Worm (Caenorhabditis elegans) whole organism, L4 larva: Measurements from ENCODE around the gene best-18.
A peak's percentile ranks its signal among the peaks of the same experiment; 100 is the strongest.

Source experiments
- D1046.2 ChIP-seq: fragments of 200-800 bp; sonication (Bioruptor generic); IDR thresholded peaks from 2 replicates; pipeline ENCODE4 v1.3.6; 2022; ENCODE audit warnings: missing genetic modification characterization, missing compliant biosample characterization
- T20F7.1 ChIP-seq: fragments of 200-800 bp; sonication (Bioruptor generic); optimal IDR thresholded peaks from 2 replicates; lab custom pipeline; 2018; ENCODE audit warnings: mild to moderate bottlenecking, missing genetic modification characterization, missing compliant biosample characterization
- Y105C5A.15 ChIP-seq: fragments of 200-800 bp; sonication (Bioruptor generic); IDR thresholded peaks from 2 replicates; pipeline ENCODE4 v1.3.6; 2022; ENCODE audit warnings: missing genetic modification characterization, missing compliant biosample characterization
- Y5F2A.4 ChIP-seq: fragments of 200-800 bp; sonication (Bioruptor generic); optimal IDR thresholded peaks from 2 replicates; lab custom pipeline; 2018; ENCODE audit warnings: mild to moderate bottlenecking, missing genetic modification characterization, missing compliant biosample characterization
- aha-1 ChIP-seq: fragments of 150-350 bp; peaks from one replicate; lab custom pipeline; 2014; ENCODE audit warnings: missing biosample characterization, missing genetic modification characterization
- aly-2 ChIP-seq: sonication (generic microtip); optimal IDR thresholded peaks from 2 replicates; lab custom pipeline; 2018; ENCODE audit warnings: missing biosample characterization, missing genetic modification characterization
- ama-1 ChIP-seq: fragments of 150-350 bp; optimal IDR thresholded peaks from 2 replicates; lab custom pipeline; 2014; ENCODE audit warnings: inconsistent platforms, mixed read lengths
- arid-1 ChIP-seq: fragments of 200-800 bp; sonication (Bioruptor generic); conservative IDR thresholded peaks from 2 replicates; pipeline ENCODE4 v1.3.6; 2022; ENCODE audit warnings: missing genetic modification reagents, missing genetic modification characterization, missing compliant biosample characterization
- attf-4 ChIP-seq: sonication (generic microtip); optimal IDR thresholded peaks from 3 replicates; lab custom pipeline; 2017; ENCODE audit warnings: missing biosample characterization, missing genetic modification characterization
- ceh-28 ChIP-seq: fragments of 150-350 bp; optimal IDR thresholded peaks from 2 replicates; lab custom pipeline; 2014; ENCODE audit warnings: missing biosample characterization, missing genetic modification reagents, missing genetic modification characterization
- daf-19 ChIP-seq: fragments of 200-800 bp; sonication (Bioruptor generic); conservative IDR thresholded peaks from 2 replicates; pipeline ENCODE4 v1.3.6; 2022; ENCODE audit warnings: missing genetic modification characterization, missing compliant biosample characterization
- dmd-8 ChIP-seq: fragments of 200-800 bp; sonication (Bioruptor generic); IDR thresholded peaks from 2 replicates; pipeline ENCODE4 v1.3.6; 2022; ENCODE audit warnings: missing genetic modification characterization, missing compliant biosample characterization
- dmd-9 ChIP-seq: fragments of 200-800 bp; sonication (Bioruptor generic); IDR thresholded peaks from 2 replicates; pipeline ENCODE4 v1.3.6; 2022; ENCODE audit warnings: missing genetic modification reagents, missing genetic modification characterization, missing compliant biosample characterization
- dpl-1 ChIP-seq: fragments of 150-350 bp; optimal IDR thresholded peaks from 2 replicates; lab custom pipeline; 2014; ENCODE audit warnings: missing biosample characterization, missing genetic modification reagents, missing genetic modification characterization
- duxl-1 ChIP-seq: sonication (generic microtip); optimal IDR thresholded peaks from 2 replicates; lab custom pipeline; 2016; ENCODE audit warnings: mild to moderate bottlenecking, missing genetic modification characterization, moderate library complexity, missing compliant biosample characterization; ENCODE audit not compliant: poor library complexity
- dve-1 ChIP-seq: sonication (generic microtip); optimal IDR thresholded peaks from 2 replicates; lab custom pipeline; 2017; ENCODE audit warnings: antibody characterized with exemption, mild to moderate bottlenecking, missing genetic modification characterization, missing compliant biosample characterization; ENCODE audit not compliant: insufficient read depth
- egl-43 ChIP-seq: fragments of 200-800 bp; sonication (Bioruptor generic); IDR thresholded peaks from 2 replicates; pipeline ENCODE4 v1.3.6; 2022; ENCODE audit warnings: missing genetic modification reagents, missing genetic modification characterization, missing compliant biosample characterization
- hif-1 ChIP-seq, 2 experiments: sonication (generic microtip); optimal IDR thresholded peaks; 2 replicates each; lab custom pipeline; 2016 to 2017; ENCODE audit warnings: missing compliant biosample characterization in 2 of 2, missing genetic modification characterization in 2 of 2, missing genetic modification reagents in 2 of 2, missing genotype in 2 of 2, mild to moderate bottlenecking in 1 of 2
- hlh-11 ChIP-seq: fragments of 200-800 bp; sonication (Bioruptor generic); optimal IDR thresholded peaks from 2 replicates; lab custom pipeline; 2018; ENCODE audit warnings: mild to moderate bottlenecking, missing genetic modification characterization, missing compliant biosample characterization
- hlh-30 ChIP-seq: sonication (generic microtip); optimal IDR thresholded peaks from 2 replicates; lab custom pipeline; 2017; ENCODE audit warnings: antibody characterized with exemption, mild to moderate bottlenecking, missing genetic modification characterization, missing compliant biosample characterization; ENCODE audit not compliant: insufficient read depth
- hmg-1.1 ChIP-seq: fragments of 200-800 bp; sonication (Bioruptor generic); IDR thresholded peaks from 2 replicates; pipeline ENCODE4 v1.3.6; 2022; ENCODE audit warnings: missing genetic modification reagents, missing genetic modification characterization, missing compliant biosample characterization
- jun-1 ChIP-seq: fragments of 150-350 bp; optimal IDR thresholded peaks from 2 replicates; lab custom pipeline; 2014; ENCODE audit warnings: missing biosample characterization, missing genetic modification reagents, missing genetic modification characterization
- lin-1 ChIP-seq: fragments of 200-800 bp; sonication (Bioruptor generic); IDR thresholded peaks from 2 replicates; pipeline ENCODE4 v1.3.6; 2022; ENCODE audit warnings: missing genetic modification reagents, missing genetic modification characterization, missing compliant biosample characterization
- lin-13 ChIP-seq: fragments of 150-350 bp; optimal IDR thresholded peaks from 2 replicates; lab custom pipeline; 2014; ENCODE audit warnings: missing biosample characterization, missing genetic modification reagents, missing genetic modification characterization
- lin-29 ChIP-seq: fragments of 200-800 bp; sonication (Bioruptor generic); IDR thresholded peaks from 2 replicates; pipeline ENCODE4 v1.3.6; 2022; ENCODE audit warnings: missing genetic modification reagents, missing genetic modification characterization, missing compliant biosample characterization
- lin-38 ChIP-seq: fragments of 200-800 bp; sonication (Bioruptor generic); IDR thresholded peaks from 2 replicates; pipeline ENCODE4 v1.3.6; 2022; ENCODE audit warnings: missing genetic modification reagents, missing genetic modification characterization, missing compliant biosample characterization
- lsy-2 ChIP-seq, 2 experiments: fragments of 150-350 bp in 1 of 2; sonication (generic microtip) in 1 of 2; optimal IDR thresholded peaks; 2 replicates each; lab custom pipeline; 2014 to 2017; ENCODE audit warnings: missing biosample characterization in 2 of 2, missing genetic modification characterization in 2 of 2
- mdt-29 ChIP-seq: fragments of 200-800 bp; sonication (Bioruptor generic); IDR thresholded peaks from 2 replicates; pipeline ENCODE4 v1.3.6; 2022; ENCODE audit warnings: missing genetic modification reagents, missing genetic modification characterization, missing compliant biosample characterization
- mes-2 ChIP-seq: sonication (generic microtip); optimal IDR thresholded peaks from 2 replicates; lab custom pipeline; 2016; ENCODE audit warnings: missing genotype, mild to moderate bottlenecking, missing genetic modification characterization, missing compliant biosample characterization; ENCODE audit not compliant: poor library complexity, severe bottlenecking
- mxl-2 ChIP-seq: fragments of 200-800 bp; sonication (Bioruptor generic); conservative IDR thresholded peaks from 2 replicates; pipeline ENCODE4 v1.3.6; 2022; ENCODE audit warnings: missing genetic modification reagents, missing genetic modification characterization, missing compliant biosample characterization
- mxl-3 ChIP-seq: fragments of 200-800 bp; sonication (Bioruptor generic); optimal IDR thresholded peaks from 2 replicates; lab custom pipeline; 2018; ENCODE audit warnings: mild to moderate bottlenecking, missing genetic modification characterization, missing compliant biosample characterization
- nhr-102 ChIP-seq: sonication (generic microtip); optimal IDR thresholded peaks from 2 replicates; lab custom pipeline; 2016; ENCODE audit warnings: mild to moderate bottlenecking, missing genetic modification characterization, moderate library complexity, missing compliant biosample characterization
- nhr-11 ChIP-seq: fragments of 150-350 bp; optimal IDR thresholded peaks from 2 replicates; lab custom pipeline; 2014; ENCODE audit warnings: missing biosample characterization, missing genetic modification characterization
- nhr-111 ChIP-seq: fragments of 200-800 bp; sonication (Bioruptor generic); optimal IDR thresholded peaks from 2 replicates; lab custom pipeline; 2018; ENCODE audit warnings: mild to moderate bottlenecking, missing genetic modification characterization, missing compliant biosample characterization
- nhr-41 ChIP-seq: fragments of 200-800 bp; sonication (Bioruptor generic); IDR thresholded peaks from 2 replicates; pipeline ENCODE4 v1.3.6; 2022; ENCODE audit warnings: missing genetic modification reagents, missing genetic modification characterization, missing compliant biosample characterization
- nhr-42 ChIP-seq: fragments of 200-800 bp; sonication (Bioruptor generic); IDR thresholded peaks from 2 replicates; pipeline ENCODE4 v1.3.6; 2022; ENCODE audit warnings: missing genetic modification characterization, missing compliant biosample characterization
- nhr-48 ChIP-seq: sonication (generic microtip); optimal IDR thresholded peaks from 2 replicates; lab custom pipeline; 2016; ENCODE audit warnings: mild to moderate bottlenecking, missing genetic modification characterization, missing compliant biosample characterization
- nhr-6 ChIP-seq: fragments of 150-350 bp; optimal IDR thresholded peaks from 2 replicates; lab custom pipeline; 2014; ENCODE audit warnings: missing biosample characterization, missing genetic modification characterization
- nhr-76 ChIP-seq: fragments of 150-350 bp; optimal IDR thresholded peaks from 2 replicates; lab custom pipeline; 2014; ENCODE audit warnings: missing biosample characterization, missing genetic modification characterization
- pqm-1 ChIP-seq: sonication (generic microtip); optimal IDR thresholded peaks from 2 replicates; lab custom pipeline; 2017; ENCODE audit warnings: missing biosample characterization, missing genetic modification characterization
- rbr-2 ChIP-seq: sonication (generic microtip); optimal IDR thresholded peaks from 2 replicates; lab custom pipeline; 2016; ENCODE audit warnings: missing genotype, missing genetic modification characterization, missing compliant biosample characterization
- spr-1 ChIP-seq: sonication (generic microtip); optimal IDR thresholded peaks from 2 replicates; lab custom pipeline; 2016; ENCODE audit warnings: mild to moderate bottlenecking, missing genetic modification characterization, missing compliant biosample characterization
- unc-130 ChIP-seq: sonication (generic microtip); optimal IDR thresholded peaks from 2 replicates; lab custom pipeline; 2016; ENCODE audit warnings: missing genetic modification reagents, missing genetic modification characterization, missing compliant biosample characterization
- vab-7 ChIP-seq: fragments of 200-800 bp; sonication (Bioruptor generic); IDR thresholded peaks from 2 replicates; pipeline ENCODE4 v1.3.6; 2022; ENCODE audit warnings: missing genetic modification reagents, missing genetic modification characterization, missing compliant biosample characterization
- zag-1 ChIP-seq: fragments of 150-350 bp; optimal IDR thresholded peaks from 2 replicates; lab custom pipeline; 2014; ENCODE audit warnings: missing biosample characterization, missing genetic modification characterization
- zfp-2 ChIP-seq: sonication (generic microtip); optimal IDR thresholded peaks from 2 replicates; lab custom pipeline; 2016; ENCODE audit warnings: mild to moderate bottlenecking, missing genetic modification characterization, missing compliant biosample characterization
- zip-2 ChIP-seq: fragments of 150-350 bp; optimal IDR thresholded peaks from 2 replicates; lab custom pipeline; 2014; ENCODE audit warnings: missing biosample characterization, missing genetic modification characterization
- ztf-7 ChIP-seq: fragments of 150-350 bp; optimal IDR thresholded peaks from 2 replicates; lab custom pipeline; 2014; ENCODE audit warnings: missing biosample characterization, missing genetic modification characterization

The best-18 gene

ce11 chrIII:10209703-10210102 lies 2.5 kb upstream of the best-18 start, which contains the start of gene T20G5.9:
Gene T20G5.9 (plus strand): TSS chrIII:10209840.
- TF ChIP-seq lin-38, result peak; percentile 49
- TF ChIP-seq nhr-102 (tag; lab: Kevin White, UChicago), result peak; percentile 12
- TF ChIP-seq zip-2 (tag; lab: Kevin White, UChicago), result no peak
- 0 out of 2 replicates have a peak, but pooled peaks have one; percentile 50 for TF ChIP-seq D1046.2 (GFP tag; lab: Robert Waterston, UW)
- 0 out of 2 replicates have a peak, but pooled peaks have one; percentile 15 for TF ChIP-seq nhr-42 (GFP tag; lab: Robert Waterston, UW)
- no peak for TF ChIP-seq nhr-76 (tag; lab: Kevin White, UChicago)
- peak; percentile 3 for TF ChIP-seq duxl-1 (tag; lab: Kevin White, UChicago)
- TF ChIP-seq mes-2, result peak; percentile 18
- TF ChIP-seq aly-2 (tag; lab: Kevin White, UChicago), result peak; percentile 37
- peak; percentile 53 for TF ChIP-seq ama-1

ce11 chrIII:10214540-10214979 lies 2.4 kb downstream of the best-18 start:
- TF ChIP-seq hlh-30 (tag; lab: Kevin White, UChicago) (peak; percentile 58), mxl-3 (no peak), hmg-1.1 (GFP tag; lab: Robert Waterston, UW) (peak; percentile 43; the same call in 1 of the 2 replicates), Y5F2A.4 (GFP tag; lab: Kevin White, UChicago) (peak; percentile 2), hif-1 (tag; optimal IDR thresholded peaks at IDR 0.05; lab: Kevin White, UChicago) (peak in 1 of 2 experiments; percentile 21), lin-13 (GFP tag; lab: Kevin White, UChicago) (peak; percentile 43), nhr-41 (GFP tag; lab: Robert Waterston, UW) (0 out of 2 replicates have a peak, but pooled peaks have one; percentile 19), T20F7.1 (GFP tag; lab: Kevin White, UChicago) (no peak), pqm-1 (tag; lab: Kevin White, UChicago) (no peak), Y105C5A.15 (GFP tag; lab: Robert Waterston, UW) (peak; percentile 90), nhr-11 (tag; lab: Kevin White, UChicago) (no peak), mdt-29 (GFP tag; lab: Robert Waterston, UW) (peak; percentile 64), nhr-111 (GFP tag; lab: Kevin White, UChicago) (no peak), mxl-2 (GFP tag; lab: Robert Waterston, UW) (no peak), aha-1 (tag; lab: Kevin White, UChicago) (no peak), lsy-2 (tag; optimal IDR thresholded peaks at IDR 0.05; lab: Kevin White, UChicago) (peak; percentile 5 to 74), ztf-7 (no peak), duxl-1 (tag; lab: Kevin White, UChicago) (peak; percentile 40), lin-1 (GFP tag; lab: Robert Waterston, UW) (peak; percentile 61; the same call in 1 of the 2 replicates), nhr-48 (peak; percentile 65), jun-1 (tag; lab: Kevin White, UChicago) (peak; percentile 49), nhr-42 (GFP tag; lab: Robert Waterston, UW) (peak; percentile 71; the same call in 1 of the 2 replicates), egl-43 (GFP tag; lab: Robert Waterston, UW) (peak; percentile 79), arid-1 (GFP tag; lab: Robert Waterston, UW) (peak; percentile 70), vab-7 (no peak), hlh-11 (tag; lab: Kevin White, UChicago) (peak; percentile 74), rbr-2 (peak; percentile 17), lin-29 (no peak), unc-130 (GFP tag; lab: Kevin White, UChicago) (no peak), D1046.2 (GFP tag; lab: Robert Waterston, UW) (peak; percentile 81; the same call in 1 of the 2 replicates), dmd-9 (GFP tag; lab: Robert Waterston, UW) (peak; percentile 77), nhr-76 (tag; lab: Kevin White, UChicago) (no peak), aly-2 (tag; lab: Kevin White, UChicago) (no peak), spr-1 (peak; percentile 56), zag-1 (tag; lab: Kevin White, UChicago) (no peak), dve-1 (tag; lab: Kevin White, UChicago) (peak; percentile 87), mes-2 (peak; percentile 49), ceh-28 (tag; lab: Kevin White, UChicago) (no peak), dmd-8 (GFP tag; lab: Robert Waterston, UW) (0 out of 2 replicates have a peak, but pooled peaks have one; percentile 37), dpl-1 (GFP tag; lab: Kevin White, UChicago) (no peak), daf-19 (no peak), nhr-6 (tag; lab: Kevin White, UChicago) (no peak), zfp-2 (tag; lab: Kevin White, UChicago) (peak; percentile 5), attf-4 (no peak)
